Worm (Caenorhabditis elegans): ENCODE results near the gene srw-19.
"Not testable (repeated sequence)": the region's sequence is repeated elsewhere in the genome, so short reads cannot be mapped to it uniquely, and the experiment has no call there.

Gene srw-19

ce11 chrV:15265814-15266213 is 15.4 kb downstream of the srw-19 start, which contains the start of gene M01B2.13:
M01B2.13 (minus strand) TSS chrV:15265914.
- TF ChIP-seq elt-2 (tag; optimal IDR thresholded peaks at IDR 0.05) = no peak
- TF ChIP-seq ceh-34 (tag; optimal IDR thresholded peaks at IDR 0.05) = no peak
- TF ChIP-seq lim-6 (tag; optimal IDR thresholded peaks at IDR 0.05) = no peak

- TF ChIP-seq che-1 (tag; optimal IDR thresholded peaks at IDR 0.05) = no peak
- TF ChIP-seq nhr-232 (tag; optimal IDR thresholded peaks at IDR 0.05) = no peak
- no peak for TF ChIP-seq pat-9 (tag; optimal IDR thresholded peaks at IDR 0.05)
These were observed 17.0 kb downstream of the srw-19 start, which contains the start of gene M01B2.12 for ce11 chrV:15264131-15264530. M01B2.12 (minus strand) TSS chrV:15264231.

- not testable (repeated sequence) for TF ChIP-seq pha-4 (tag; optimal IDR thresholded peaks at IDR 0.05); unc-3 (GFP tag; conservative IDR thresholded peaks at IDR 0.05); unc-3 (tag; optimal IDR thresholded peaks at IDR 0.05); ceh-19 (GFP tag; optimal IDR thresholded peaks at IDR 0.05)
These were observed 18.8 kb downstream of the srw-19 start, which contains the start of gene M01B2.10 for ce11 chrV:15262336-15262735. M01B2.10 (minus strand) TSS chrV:15262436.

- TF ChIP-seq pros-1 (tag; optimal IDR thresholded peaks at IDR 0.05) (no peak), ama-1 (optimal IDR thresholded peaks at IDR 0.05) (no peak)
These were observed 21.3 kb downstream of the srw-19 start, which contains the start of gene M01B2.8 for ce11 chrV:15259904-15260303. M01B2.8 (plus strand) TSS chrV:15260204.

ce11 chrV:15259049-15259448 is 22.1 kb downstream of the srw-19 start, which contains the start of gene srsx-37:
srsx-37 (minus strand) TSS chrV:15259149.
- TF ChIP-seq hlh-13 (GFP tag; optimal IDR thresholded peaks at IDR 0.05) = no peak
- TF ChIP-seq ceh-31 (tag; optimal IDR thresholded peaks at IDR 0.05) = no peak

- TF ChIP-seq ama-1 (optimal IDR thresholded peaks at IDR 0.05); ceh-6 (GFP tag; optimal IDR thresholded peaks at IDR 0.05); sox-4 (tag; optimal IDR thresholded peaks at IDR 0.05): not testable (repeated sequence)
These were observed 24.5 kb downstream of the srw-19 start, which contains the start of gene srsx-39 for ce11 chrV:15256669-15257068. srsx-39 (minus strand) TSS chrV:15256769.

ce11 chrV:15253529-15253928 is 27.6 kb downstream of the srw-19 start, which contains the start of gene srbc-75:
srbc-75 (plus strand) TSS chrV:15253829.
- no peak for TF ChIP-seq ceh-18 (tag; optimal IDR thresholded peaks at IDR 0.05)
- TF ChIP-seq ceh-48 (tag; optimal IDR thresholded peaks at IDR 0.05) = no peak

ce11 chrV:15252082-15252481 is 29.1 kb downstream of the srw-19 start, which contains the start of gene srbc-76:
srbc-76 (plus strand) TSS chrV:15252382.
- TF ChIP-seq ceh-6 (GFP tag; optimal IDR thresholded peaks at IDR 0.05) = no peak
- no peak for TF ChIP-seq syd-9 (tag; optimal IDR thresholded peaks at IDR 0.05)
- TF ChIP-seq ref-2 (tag; optimal IDR thresholded peaks at IDR 0.05) = no peak
- TF ChIP-seq lin-11 (tag; optimal IDR thresholded peaks at IDR 0.05) = no peak
- TF ChIP-seq ahr-1 (tag; optimal IDR thresholded peaks at IDR 0.05) = no peak
- no peak for TF ChIP-seq pha-2 (tag; optimal IDR thresholded peaks at IDR 0.05)
- no peak for TF ChIP-seq ceh-18 (tag; optimal IDR thresholded peaks at IDR 0.05)
- no peak for TF ChIP-seq hlh-30 (tag; optimal IDR thresholded peaks at IDR 0.05; ENCODE audit: insufficient read depth)
- no peak for TF ChIP-seq hlh-6 (tag; optimal IDR thresholded peaks at IDR 0.05)

ce11 chrV:15250304-15250703 is 30.9 kb downstream of the srw-19 start, which contains the start of gene srd-28:
srd-28 (plus strand) TSS chrV:15250604.
- not testable (repeated sequence) for TF ChIP-seq lim-6 (tag; optimal IDR thresholded peaks at IDR 0.05); Y22D7AL.16 (tag; optimal IDR thresholded peaks at IDR 0.05); unc-55 (GFP tag; optimal IDR thresholded peaks at IDR 0.05)

Measured in whole organism, late embryonic.